Fruit fly (Drosophila melanogaster) whole organism, embryonic: Measurements from ENCODE around the gene mRpL30.

Experiments used
- CG12659 ChIP-seq: fragments of 200-800 bp; sonication (Bioruptor generic); optimal IDR thresholded peaks from 3 replicates; lab custom pipeline; 2017; ENCODE audit warnings: mild to moderate bottlenecking, missing biosample characterization, missing genetic modification reagents, missing genetic modification characterization
- CG8359 ChIP-seq: fragments of 200-800 bp; sonication (Bioruptor generic); optimal IDR thresholded peaks from 2 replicates; lab custom pipeline; 2017; ENCODE audit warnings: missing biosample characterization, mild to moderate bottlenecking, missing genetic modification characterization, borderline replicate concordance
- CG9817 ChIP-seq: fragments of 200-800 bp; sonication (Bioruptor generic); optimal IDR thresholded peaks from 2 replicates; lab custom pipeline; 2018; ENCODE audit warnings: missing biosample characterization, mild to moderate bottlenecking, missing genetic modification characterization, moderate library complexity
- Drgx ChIP-seq: fragments of 200-800 bp; sonication (Bioruptor generic); IDR thresholded peaks from 2 replicates; pipeline ENCODE4 v1.3.6; 2022; ENCODE audit warnings: missing biosample characterization, missing genetic modification characterization
- dpn ChIP-seq, 2 experiments: fragments of 200-800 bp; sonication (Bioruptor generic); optimal IDR thresholded peaks; 3 replicates each; lab custom pipeline; 2016; ENCODE audit warnings: missing biosample characterization in 2 of 2, missing genetic modification characterization in 2 of 2
- gcm ChIP-seq: fragments of 200-800 bp; sonication (Bioruptor generic); optimal IDR thresholded peaks from 2 replicates; lab custom pipeline; 2019; ENCODE audit warnings: missing biosample characterization, mild to moderate bottlenecking, missing genetic modification characterization, moderate library complexity
- knrl ChIP-seq: fragments of 200-800 bp; sonication (Bioruptor generic); IDR thresholded peaks from 3 replicates; pipeline ENCODE4 v1.3.6; 2022; ENCODE audit warnings: missing biosample characterization, missing genetic modification characterization; ENCODE audit not compliant: partially characterized antibody
- onecut ChIP-seq: fragments of 200-800 bp; sonication (Bioruptor generic); IDR thresholded peaks from 2 replicates; pipeline ENCODE4 v1.3.6; 2022; ENCODE audit warnings: missing biosample characterization, missing genetic modification characterization
- tio ChIP-seq: fragments of 200-800 bp; sonication (Bioruptor generic); optimal IDR thresholded peaks from 2 replicates; lab custom pipeline; 2017; ENCODE audit warnings: missing biosample characterization, missing genetic modification characterization, inconsistent platforms

dm6 chrX:4691226-4691625 lies 43.6 kb downstream of the mRpL30 start:
- TF ChIP-seq onecut (GFP tag; lab: Robert Waterston, UW): no peak
- TF ChIP-seq Drgx (GFP tag; lab: Robert Waterston, UW): 0 out of 2 replicates have a peak, but pooled peaks have one; percentile 16
- no peak for TF ChIP-seq knrl (GFP tag; lab: Robert Waterston, UW)
- no peak for TF ChIP-seq gcm
- TF ChIP-seq tio (GFP tag; lab: Kevin White, UChicago): no peak
- TF ChIP-seq CG12659 (GFP tag; lab: Kevin White, UChicago): peak; percentile 17
- TF ChIP-seq CG9817 (tag; lab: Kevin White, UChicago): peak; percentile 20
- peak in 1 of 2 experiments; percentile 12 for TF ChIP-seq dpn (GFP tag; optimal IDR thresholded peaks at IDR 0.05; lab: Kevin White, UChicago)
- TF ChIP-seq CG8359 (GFP tag; lab: Kevin White, UChicago): no peak
